Worm (Caenorhabditis elegans): Measurements from ENCODE around the gene fbxa-63.

- TF ChIP-seq pha-4 (tag; optimal IDR thresholded peaks at IDR 0.05) (no peak), nhr-11 (tag; optimal IDR thresholded peaks at IDR 0.05) (no peak), tbx-7 (tag; optimal IDR thresholded peaks at IDR 0.05) (no peak), F13H6.1 (tag; optimal IDR thresholded peaks at IDR 0.05) (no peak), hlh-13 (GFP tag; optimal IDR thresholded peaks at IDR 0.05) (no peak), ahr-1 (tag; optimal IDR thresholded peaks at IDR 0.05) (no peak), sox-2 (GFP tag; IDR thresholded peaks at IDR 0.05) (no peak), ceh-2 (tag; optimal IDR thresholded peaks at IDR 0.05) (no peak), pag-3 (tag; optimal IDR thresholded peaks at IDR 0.05; ENCODE audit: borderline replicate concordance) (no peak), fkh-10 (GFP tag; optimal IDR thresholded peaks at IDR 0.05) (no peak), ama-1 (optimal IDR thresholded peaks at IDR 0.05) (no peak), lin-11 (tag; optimal IDR thresholded peaks at IDR 0.05) (no peak), eyg-1 (tag; optimal IDR thresholded peaks at IDR 0.05) (no peak), nfya-1 (tag; optimal IDR thresholded peaks at IDR 0.05) (no peak)
Observed at ce11 chrIII:1230672-1231071, 12.6 kb upstream of the fbxa-63 start.
